Worm (Caenorhabditis elegans) whole organism, L4/young adult: ENCODE results near the gene glb-21.

Experiments
- W03F9.2 ChIP-seq: fragments of 150-350 bp; optimal IDR thresholded peaks from 2 replicates; lab custom pipeline; 2014; ENCODE audit warnings: missing biosample characterization, missing genetic modification characterization
- dao-5 ChIP-seq: sonication (generic microtip); optimal IDR thresholded peaks from 2 replicates; lab custom pipeline; 2016; ENCODE audit warnings: missing genotype, missing genetic modification characterization, moderate library complexity, missing compliant biosample characterization

DNA sequence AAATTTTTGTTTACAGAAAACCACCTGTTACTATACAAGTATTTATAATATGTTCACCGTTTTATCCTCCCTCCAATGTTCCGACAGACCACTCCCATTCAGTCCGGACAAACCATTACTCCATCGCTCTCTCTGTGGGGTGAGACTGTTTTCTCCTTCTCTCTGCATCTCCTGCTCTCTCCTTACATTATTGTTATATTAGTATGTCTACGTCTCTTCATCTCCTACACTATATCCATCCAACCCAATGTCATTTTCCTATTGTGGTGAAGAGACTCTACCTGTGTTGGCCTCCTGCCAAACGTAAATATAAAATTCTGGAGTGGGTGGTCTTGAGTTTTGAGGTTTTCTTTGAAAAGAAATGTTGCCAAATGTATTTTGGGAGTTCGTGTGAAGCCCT, 3.0 kb upstream of the glb-21 start:
- TF ChIP-seq dao-5 (no peak), W03F9.2 (tag; lab: Kevin White, UChicago) (no peak)
